Worm (Caenorhabditis elegans): ENCODE results near the gene vmo-1.

The vmo-1 gene

DNA sequence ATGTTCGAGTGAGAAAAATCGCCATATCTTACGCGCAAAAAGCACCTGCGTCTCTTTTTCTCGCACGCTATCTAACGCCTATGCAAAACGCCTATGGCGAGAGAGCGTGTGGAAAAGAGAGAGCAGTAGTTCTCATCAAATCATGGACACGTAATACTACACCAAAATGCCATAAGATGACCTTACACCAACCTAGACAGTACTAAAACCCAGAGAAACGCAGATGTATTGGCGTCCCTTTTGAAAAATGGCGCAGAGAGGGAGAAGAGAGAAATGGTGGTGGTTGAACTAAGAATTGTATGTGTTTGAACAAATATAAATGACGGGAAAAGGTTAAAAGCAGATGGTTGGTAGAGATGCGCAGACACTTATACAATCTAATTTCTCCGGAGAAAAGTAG is 13.8 kb downstream of the vmo-1 start, which contains the start of gene Y38H6C.16:
Y38H6C.16 (minus strand) TSS at position 293 of the 400 bp plus-strand sequence.
- no peak for TF ChIP-seq pes-1 (GFP tag; IDR thresholded peaks at IDR 0.05)
- TF ChIP-seq ets-7 (tag; optimal IDR thresholded peaks at IDR 0.05): no peak
- no peak for TF ChIP-seq aly-1 (tag; optimal IDR thresholded peaks at IDR 0.05)
- no peak for TF ChIP-seq tbx-11 (GFP tag; IDR thresholded peaks at IDR 0.05)
- TF ChIP-seq tra-4 (tag; optimal IDR thresholded peaks at IDR 0.05): no peak
- no peak for TF ChIP-seq hnd-1 (tag; optimal IDR thresholded peaks at IDR 0.05)
- TF ChIP-seq B0310.2 (tag; optimal IDR thresholded peaks at IDR 0.05): no peak
- no peak for TF ChIP-seq scrt-1 (GFP tag; IDR thresholded peaks at IDR 0.05)
- TF ChIP-seq hmg-4 (GFP tag; optimal IDR thresholded peaks at IDR 0.05): no peak
- TF ChIP-seq ceh-13 (GFP tag; optimal IDR thresholded peaks at IDR 0.05): no peak
- no peak for TF ChIP-seq hmbx-1 (tag; optimal IDR thresholded peaks at IDR 0.05)
- TF ChIP-seq F13C5.2 (tag; optimal IDR thresholded peaks at IDR 0.05): no peak

DNA sequence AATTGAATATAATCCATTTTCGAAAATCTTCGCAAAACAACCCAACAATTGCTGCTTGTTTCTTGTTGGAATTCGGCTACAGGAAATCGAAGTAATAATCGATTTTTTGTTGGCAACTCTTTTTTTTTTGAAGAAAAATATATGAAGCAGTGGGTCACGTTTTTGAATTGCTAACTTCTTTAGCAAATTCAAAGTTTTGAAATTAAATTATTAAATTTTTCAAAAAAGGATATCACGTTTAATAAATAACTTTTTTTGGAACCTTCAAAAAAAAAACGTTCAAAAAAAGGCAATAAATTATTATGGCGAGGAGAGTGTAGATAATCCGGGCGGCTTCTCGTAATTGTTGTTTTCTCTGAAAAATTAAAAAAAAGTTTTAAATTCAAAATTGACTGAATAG is 16.7 kb downstream of the vmo-1 start, which contains the start of gene Y38H6C.15:
Y38H6C.15 (minus strand) TSS at position 101 of the 400 bp plus-strand sequence.
- TF ChIP-seq ceh-36 (tag; optimal IDR thresholded peaks at IDR 0.05): no peak
- no peak for TF ChIP-seq flt-1 (GFP tag; IDR thresholded peaks at IDR 0.05)

DNA sequence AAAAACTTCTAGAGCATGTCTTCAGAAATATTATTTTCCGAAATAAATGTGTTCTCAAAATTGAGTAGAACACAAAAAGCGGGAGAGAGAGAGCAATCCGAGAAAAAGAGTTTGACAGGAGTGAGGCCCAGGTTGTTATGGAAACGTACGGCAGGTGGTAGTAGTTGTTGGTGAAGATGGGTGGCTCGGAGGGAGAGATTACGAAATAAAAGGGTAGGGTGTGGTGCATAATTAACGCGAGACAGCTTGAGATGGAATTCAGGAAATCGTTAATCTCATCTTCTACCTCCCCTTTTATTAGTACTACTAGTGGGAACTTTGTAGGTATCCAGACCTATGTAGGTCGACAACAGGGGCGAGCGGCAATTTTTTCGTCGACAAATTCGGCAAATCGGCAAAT is 18.8 kb downstream of the vmo-1 start, which contains the start of gene famh-161:
famh-161 (minus strand) TSS at position 101 of the 400 bp plus-strand sequence.
- TF ChIP-seq pes-1 (GFP tag; IDR thresholded peaks at IDR 0.05): no peak

DNA sequence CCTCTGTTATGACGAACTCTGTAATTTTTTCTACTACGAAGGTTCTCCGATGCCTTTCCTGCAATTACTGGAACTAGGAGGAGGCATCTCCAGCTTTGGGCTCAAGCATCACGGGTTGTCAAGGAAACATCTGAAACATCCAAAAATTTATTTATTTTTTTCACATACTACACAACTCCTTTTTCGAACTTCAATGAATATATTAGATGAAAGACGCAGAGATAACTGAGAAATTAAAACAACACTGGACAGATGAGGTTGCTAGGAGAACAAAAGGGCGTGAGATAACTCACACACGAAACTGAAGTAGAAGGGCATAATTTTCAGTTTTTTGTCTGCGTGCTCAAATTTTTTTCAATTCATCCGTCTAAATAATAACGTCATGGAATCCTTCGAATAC is 25.4 kb downstream of the vmo-1 start, which contains the start of gene Y38H6C.13:
Y38H6C.13 (plus strand) TSS at position 301 of the 400 bp plus-strand sequence.
- TF ChIP-seq hmg-4 (GFP tag; optimal IDR thresholded peaks at IDR 0.05): no peak
- no peak for TF ChIP-seq scrt-1 (GFP tag; IDR thresholded peaks at IDR 0.05)
- no peak for TF ChIP-seq B0310.2 (tag; optimal IDR thresholded peaks at IDR 0.05)
- TF ChIP-seq tbx-37 (GFP tag; conservative IDR thresholded peaks at IDR 0.05): no peak
- TF ChIP-seq hmbx-1 (tag; optimal IDR thresholded peaks at IDR 0.05): no peak
- no peak for TF ChIP-seq ceh-13 (GFP tag; optimal IDR thresholded peaks at IDR 0.05)
- TF ChIP-seq aly-1 (tag; optimal IDR thresholded peaks at IDR 0.05): no peak
- TF ChIP-seq ama-1 (optimal IDR thresholded peaks at IDR 0.05): no peak
- no peak for TF ChIP-seq tra-4 (tag; optimal IDR thresholded peaks at IDR 0.05)

DNA sequence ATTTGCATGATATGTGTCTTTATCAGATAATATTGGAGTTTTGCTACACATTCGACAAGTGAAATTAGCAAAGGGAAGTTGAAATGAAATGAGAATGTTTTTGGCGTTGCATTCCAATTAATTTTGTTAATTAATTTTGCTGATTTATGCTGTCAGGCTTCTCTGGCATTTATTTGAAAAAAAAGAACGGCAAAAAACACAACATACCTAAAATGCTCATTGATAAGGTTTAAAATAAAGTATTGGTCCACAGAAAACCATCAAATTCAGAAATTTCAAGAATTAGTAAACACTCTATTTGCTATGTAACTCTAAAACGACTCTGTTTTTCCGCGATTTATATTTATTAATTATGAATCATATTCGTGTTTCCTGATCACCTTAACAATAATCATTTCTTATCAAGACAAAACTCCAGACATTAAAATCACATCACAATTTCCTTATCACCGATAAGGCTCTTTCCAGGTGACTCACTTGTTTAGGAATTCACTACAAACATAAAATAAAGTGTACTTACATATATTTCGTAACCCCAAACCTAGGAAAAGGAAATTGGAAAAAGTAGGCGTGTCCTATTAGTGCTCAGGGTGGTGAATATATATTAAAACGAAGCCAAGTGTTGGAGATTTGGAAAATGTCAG is 26.9 kb downstream of the vmo-1 start, which contains the start of the genes srh-166 and Y38H6C.24:
srh-166 (minus strand) TSS at position 51 of the 644 bp plus-strand sequence.
Y38H6C.24 (plus strand) TSS at position 620 of the 644 bp plus-strand sequence.
- TF ChIP-seq tbx-11 (GFP tag; IDR thresholded peaks at IDR 0.05) (no peak), hmg-4 (GFP tag; optimal IDR thresholded peaks at IDR 0.05) (no peak), F13C5.2 (tag; optimal IDR thresholded peaks at IDR 0.05) (no peak), ama-1 (optimal IDR thresholded peaks at IDR 0.05) (no peak), aly-1 (tag; optimal IDR thresholded peaks at IDR 0.05) (no peak), ceh-36 (tag; optimal IDR thresholded peaks at IDR 0.05) (no peak), flt-1 (GFP tag; IDR thresholded peaks at IDR 0.05) (no peak), pes-1 (GFP tag; IDR thresholded peaks at IDR 0.05) (no peak), hmbx-1 (tag; optimal IDR thresholded peaks at IDR 0.05) (no peak)

DNA sequence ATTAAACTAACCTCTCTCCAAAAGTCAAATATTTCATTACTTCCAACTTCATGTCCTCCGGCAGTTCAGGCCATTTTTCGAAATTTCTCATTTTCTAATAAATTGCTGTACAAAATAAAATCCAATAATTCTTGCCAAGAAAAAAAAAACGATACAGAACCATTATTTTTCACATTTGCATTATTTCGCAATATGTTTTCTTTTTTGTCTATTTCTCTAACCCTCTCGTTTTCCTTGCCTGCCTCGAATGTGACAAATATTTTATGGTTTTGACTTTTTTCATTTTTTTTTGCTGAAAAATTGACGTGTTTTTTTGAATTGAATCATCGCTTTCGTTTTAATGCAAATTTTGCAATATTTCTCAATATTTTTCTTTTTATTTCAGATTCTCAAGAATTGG is 30.7 kb downstream of the vmo-1 start, which contains the start of the genes Y38H6C.9 and fbxa-150:
Y38H6C.9 (minus strand) TSS at position 52 of the 400 bp plus-strand sequence.
fbxa-150 (plus strand) TSS at position 380 of the 400 bp plus-strand sequence.
- TF ChIP-seq pes-1 (GFP tag; IDR thresholded peaks at IDR 0.05) (no peak), ama-1 (optimal IDR thresholded peaks at IDR 0.05) (no peak), sea-1 (GFP tag; conservative IDR thresholded peaks at IDR 0.05) (no peak), ets-7 (tag; optimal IDR thresholded peaks at IDR 0.05) (no peak), scrt-1 (GFP tag; IDR thresholded peaks at IDR 0.05) (no peak), tbx-11 (GFP tag; IDR thresholded peaks at IDR 0.05) (no peak), hmg-4 (GFP tag; optimal IDR thresholded peaks at IDR 0.05) (no peak), hnd-1 (tag; optimal IDR thresholded peaks at IDR 0.05) (no peak), flt-1 (GFP tag; IDR thresholded peaks at IDR 0.05) (no peak), hmbx-1 (tag; optimal IDR thresholded peaks at IDR 0.05) (no peak), tra-4 (tag; optimal IDR thresholded peaks at IDR 0.05) (no peak), ceh-36 (tag; optimal IDR thresholded peaks at IDR 0.05) (no peak), B0310.2 (tag; optimal IDR thresholded peaks at IDR 0.05) (no peak), tbx-37 (GFP tag; conservative IDR thresholded peaks at IDR 0.05) (no peak), ceh-13 (GFP tag; optimal IDR thresholded peaks at IDR 0.05) (no peak), aly-1 (tag; optimal IDR thresholded peaks at IDR 0.05) (no peak)

DNA sequence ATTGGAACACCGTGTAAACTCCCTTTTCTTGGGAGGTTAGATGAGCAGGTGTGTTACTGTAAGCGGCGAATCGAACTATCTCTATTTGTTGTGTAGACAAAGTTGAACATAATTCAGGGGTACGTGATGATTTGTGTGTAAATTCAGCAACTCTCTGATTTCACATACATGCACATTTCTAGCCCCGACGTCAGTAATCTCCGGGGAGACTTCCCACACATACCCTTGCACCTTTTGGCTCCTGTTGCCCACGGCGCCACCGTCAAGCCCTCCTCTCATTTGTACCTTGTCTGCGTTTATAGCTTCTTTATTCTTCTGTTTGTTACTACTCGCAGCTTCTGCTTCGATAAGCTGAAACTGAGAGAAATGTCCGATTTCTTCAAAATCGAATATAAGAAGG is 33.9 kb downstream of the vmo-1 start, which contains the start of gene Y38H6C.25:
Y38H6C.25 (plus strand) TSS at position 301 of the 400 bp plus-strand sequence.
- TF ChIP-seq aly-1 (tag; optimal IDR thresholded peaks at IDR 0.05) (no peak), ceh-36 (tag; optimal IDR thresholded peaks at IDR 0.05) (no peak), B0310.2 (tag; optimal IDR thresholded peaks at IDR 0.05) (no peak), F13C5.2 (tag; optimal IDR thresholded peaks at IDR 0.05) (no peak), ceh-13 (GFP tag; optimal IDR thresholded peaks at IDR 0.05) (no peak), ama-1 (optimal IDR thresholded peaks at IDR 0.05) (no peak), flt-1 (GFP tag; IDR thresholded peaks at IDR 0.05) (no peak), ets-7 (tag; optimal IDR thresholded peaks at IDR 0.05) (no peak), hnd-1 (tag; optimal IDR thresholded peaks at IDR 0.05) (no peak), hmg-4 (GFP tag; optimal IDR thresholded peaks at IDR 0.05) (no peak), sea-1 (GFP tag; conservative IDR thresholded peaks at IDR 0.05) (no peak), tra-4 (tag; optimal IDR thresholded peaks at IDR 0.05) (no peak), pes-1 (GFP tag; IDR thresholded peaks at IDR 0.05) (no peak), scrt-1 (GFP tag; IDR thresholded peaks at IDR 0.05) (no peak), tbx-37 (GFP tag; conservative IDR thresholded peaks at IDR 0.05) (no peak), hmbx-1 (tag; optimal IDR thresholded peaks at IDR 0.05) (no peak), tbx-11 (GFP tag; IDR thresholded peaks at IDR 0.05) (no peak)

Data from whole organism, early embryonic.